Worm (Caenorhabditis elegans) whole organism, young adult: ENCODE results near the gene frpr-5.

Experiments
- D2030.7 ChIP-seq: fragments of 200-800 bp; sonication (Bioruptor generic); IDR thresholded peaks from 2 replicates; pipeline ENCODE4 v1.3.6; 2022; ENCODE audit warnings: missing genetic modification reagents, missing genetic modification characterization, missing compliant biosample characterization
- F33H1.4 ChIP-seq: fragments of 200-800 bp; sonication (Bioruptor generic); IDR thresholded peaks from 2 replicates; pipeline ENCODE4 v1.3.6; 2022; ENCODE audit warnings: missing genetic modification reagents, missing genetic modification characterization, missing compliant biosample characterization
- F37B4.10 ChIP-seq: fragments of 200-800 bp; sonication (Bioruptor generic); IDR thresholded peaks from 2 replicates; pipeline ENCODE4 v1.3.6; 2022; ENCODE audit warnings: missing genetic modification characterization, missing compliant biosample characterization
- F57C9.4 ChIP-seq: sonication (generic microtip); optimal IDR thresholded peaks from 2 replicates; lab custom pipeline; 2017; ENCODE audit warnings: mild to moderate bottlenecking, missing genetic modification characterization, missing compliant biosample characterization
- T26A5.8 ChIP-seq: sonication (generic microtip); optimal IDR thresholded peaks from 2 replicates; lab custom pipeline; 2016; ENCODE audit warnings: missing genetic modification characterization, missing compliant biosample characterization
- Y56A3A.18 ChIP-seq: fragments of 200-800 bp; sonication (Bioruptor generic); IDR thresholded peaks from 2 replicates; pipeline ENCODE4 v1.3.6; 2022; ENCODE audit warnings: missing genetic modification reagents, missing genetic modification characterization, missing compliant biosample characterization
- Y79H2A.3 ChIP-seq: fragments of 200-800 bp; sonication (Bioruptor generic); conservative IDR thresholded peaks from 2 replicates; pipeline ENCODE4 v1.3.6; 2022; ENCODE audit warnings: missing genetic modification reagents, missing genetic modification characterization, missing compliant biosample characterization
- athp-1 ChIP-seq: sonication (generic microtip); optimal IDR thresholded peaks from 2 replicates; lab custom pipeline; 2017; ENCODE audit warnings: mild to moderate bottlenecking, missing genetic modification characterization, missing compliant biosample characterization
- ceh-27 ChIP-seq: fragments of 200-800 bp; sonication (Bioruptor generic); optimal IDR thresholded peaks from 2 replicates; lab custom pipeline; 2018; ENCODE audit warnings: mild to moderate bottlenecking, missing genetic modification characterization, moderate library complexity, missing compliant biosample characterization
- ceh-40 ChIP-seq: fragments of 200-800 bp; sonication (Bioruptor generic); IDR thresholded peaks from 2 replicates; pipeline ENCODE4 v1.3.6; 2022; ENCODE audit warnings: missing genetic modification characterization, missing compliant biosample characterization
- dpl-1 ChIP-seq: fragments of 150-350 bp; optimal IDR thresholded peaks from 2 replicates; lab custom pipeline; 2014; ENCODE audit warnings: missing biosample characterization, missing genetic modification reagents, missing genetic modification characterization
- egrh-3 ChIP-seq: fragments of 200-800 bp; sonication (Bioruptor generic); IDR thresholded peaks from 2 replicates; pipeline ENCODE4 v1.3.6; 2022; ENCODE audit warnings: missing genetic modification reagents, missing genetic modification characterization, missing compliant biosample characterization
- hmg-1.2 ChIP-seq: fragments of 200-800 bp; sonication (Bioruptor generic); IDR thresholded peaks from 2 replicates; pipeline ENCODE4 v1.3.6; 2022; ENCODE audit warnings: missing genetic modification reagents, missing genetic modification characterization, missing compliant biosample characterization
- hsf-1 ChIP-seq: fragments of 200-800 bp; sonication (Bioruptor generic); IDR thresholded peaks from 2 replicates; pipeline ENCODE4 v1.3.6; 2022; ENCODE audit warnings: missing genetic modification reagents, missing genetic modification characterization, missing compliant biosample characterization
- let-526 ChIP-seq: fragments of 200-800 bp; sonication (Bioruptor generic); IDR thresholded peaks from 2 replicates; pipeline ENCODE4 v1.3.6; 2022; ENCODE audit warnings: missing genetic modification reagents, missing genetic modification characterization, missing compliant biosample characterization
- lin-35 ChIP-seq, 3 experiments: fragments of 150-350 bp in 2 of 3; sonication (generic microtip) in 1 of 3; optimal IDR thresholded peaks; 2 replicates each; lab custom pipeline; 2014 to 2018; ENCODE audit warnings: missing biosample characterization in 3 of 3, missing genetic modification characterization in 3 of 3, missing genetic modification reagents in 3 of 3
- lin-40 ChIP-seq: sonication (generic microtip); optimal IDR thresholded peaks from 2 replicates; lab custom pipeline; 2016; ENCODE audit warnings: missing genetic modification characterization, mild to moderate bottlenecking, missing compliant biosample characterization, missing genotype, missing genetic modification reagents
- lir-1 ChIP-seq: fragments of 200-800 bp; sonication (Bioruptor generic); conservative IDR thresholded peaks from 2 replicates; pipeline ENCODE4 v1.3.6; 2022; ENCODE audit warnings: missing genetic modification reagents, missing genetic modification characterization, missing compliant biosample characterization
- lsl-1 ChIP-seq: fragments of 200-800 bp; sonication (Bioruptor generic); optimal IDR thresholded peaks from 2 replicates; lab custom pipeline; 2018; ENCODE audit warnings: mild to moderate bottlenecking, missing genetic modification characterization, moderate library complexity, missing compliant biosample characterization
- madf-10 ChIP-seq: sonication (generic microtip); optimal IDR thresholded peaks from 2 replicates; lab custom pipeline; 2016; ENCODE audit warnings: mild to moderate bottlenecking, missing genetic modification characterization, missing compliant biosample characterization
- madf-6 ChIP-seq: fragments of 200-800 bp; sonication (Bioruptor generic); IDR thresholded peaks from 2 replicates; pipeline ENCODE4 v1.3.6; 2022; ENCODE audit warnings: missing genetic modification reagents, missing genetic modification characterization, missing compliant biosample characterization
- mcd-1 ChIP-seq: fragments of 200-800 bp; sonication (Bioruptor generic); IDR thresholded peaks from 2 replicates; pipeline ENCODE4 v1.3.6; 2022; ENCODE audit warnings: missing genetic modification reagents, missing genetic modification characterization, missing compliant biosample characterization
- nhr-179 ChIP-seq: sonication (generic microtip); optimal IDR thresholded peaks from 2 replicates; lab custom pipeline; 2016; ENCODE audit warnings: mild to moderate bottlenecking, missing genetic modification characterization, missing compliant biosample characterization
- nhr-90 ChIP-seq: sonication (generic microtip); optimal IDR thresholded peaks from 2 replicates; lab custom pipeline; 2016; ENCODE audit warnings: missing genotype, mild to moderate bottlenecking, missing genetic modification characterization, missing compliant biosample characterization
- pbrm-1 ChIP-seq: fragments of 200-800 bp; sonication (Bioruptor generic); IDR thresholded peaks from 2 replicates; pipeline ENCODE4 v1.3.6; 2022; ENCODE audit warnings: missing genetic modification reagents, missing genetic modification characterization, missing compliant biosample characterization
- pha-4 ChIP-seq: fragments of 150-350 bp; sonication (generic microtip); optimal IDR thresholded peaks from 2 replicates; lab custom pipeline; 2014; ENCODE audit warnings: missing biosample characterization, missing genetic modification reagents, missing genetic modification characterization
- rec-8 ChIP-seq, 2 experiments: sonication (generic microtip); optimal IDR thresholded peaks; 2 replicates each; lab custom pipeline; 2016; ENCODE audit warnings: mild to moderate bottlenecking in 2 of 2, missing genetic modification characterization in 2 of 2, missing genetic modification reagents in 2 of 2, missing genotype in 2 of 2, missing biosample characterization in 1 of 2, missing compliant biosample characterization in 1 of 2, moderate library complexity in 1 of 2
- sea-2 ChIP-seq: fragments of 200-800 bp; sonication (Bioruptor generic); IDR thresholded peaks from 2 replicates; pipeline ENCODE4 v1.3.6; 2022; ENCODE audit warnings: missing genetic modification characterization, missing compliant biosample characterization
- unc-130 ChIP-seq: sonication (generic microtip); optimal IDR thresholded peaks from 2 replicates; lab custom pipeline; 2016; ENCODE audit warnings: missing genetic modification reagents, missing genetic modification characterization, missing compliant biosample characterization
- zfh-2 ChIP-seq: fragments of 200-800 bp; sonication (Bioruptor generic); conservative IDR thresholded peaks from 2 replicates; pipeline ENCODE4 v1.3.6; 2022; ENCODE audit warnings: missing genetic modification reagents, missing genetic modification characterization, missing compliant biosample characterization
- ztf-18 ChIP-seq: sonication (generic microtip); optimal IDR thresholded peaks from 2 replicates; lab custom pipeline; 2016; ENCODE audit warnings: missing genotype, mild to moderate bottlenecking, missing genetic modification characterization, missing compliant biosample characterization
- ztf-22 ChIP-seq: fragments of 200-800 bp; sonication (Bioruptor generic); optimal IDR thresholded peaks from 2 replicates; lab custom pipeline; 2018; ENCODE audit warnings: mild to moderate bottlenecking, missing genetic modification characterization, moderate library complexity, missing compliant biosample characterization
- ztf-3 ChIP-seq: fragments of 200-800 bp; sonication (Bioruptor generic); optimal IDR thresholded peaks from 2 replicates; lab custom pipeline; 2018; ENCODE audit warnings: mild to moderate bottlenecking, missing genetic modification characterization, missing compliant biosample characterization

The frpr-5 gene

DNA sequence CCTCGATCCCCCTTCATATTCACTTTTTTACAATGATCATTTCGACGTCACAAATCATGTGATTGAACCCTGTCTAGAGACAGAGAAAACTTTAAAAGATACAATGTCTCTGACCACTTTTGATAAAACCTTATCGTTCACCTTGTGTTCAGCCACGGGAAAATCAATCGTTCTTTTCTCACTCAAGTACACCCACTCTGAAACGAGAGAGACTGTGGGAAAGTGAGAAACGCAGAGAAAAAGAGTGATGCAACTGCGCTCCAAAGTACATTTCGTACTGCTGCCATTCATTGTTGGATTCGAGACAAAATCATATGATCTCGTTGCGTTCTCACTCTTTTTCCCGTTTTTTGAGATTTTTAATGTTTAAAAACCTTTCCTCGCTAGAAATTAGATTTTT lies 29.3 kb upstream of the frpr-5 start (continued):
- TF ChIP-seq F57C9.4 (no peak), madf-10 (tag; lab: Kevin White, UChicago) (peak; percentile 74), lin-35 (GFP tag; optimal IDR thresholded peaks at IDR 0.05; lab: Kevin White, UChicago) (peak in 1 of 3 experiments; percentile 35), F33H1.4 (GFP tag; lab: Robert Waterston, UW) (peak; percentile 22; the same call in 1 of the 2 replicates), let-526 (GFP tag; lab: Robert Waterston, UW) (peak; percentile 71), Y56A3A.18 (GFP tag; lab: Robert Waterston, UW) (0 out of 2 replicates have a peak, but pooled peaks have one; percentile 67), mcd-1 (GFP tag; lab: Robert Waterston, UW) (peak; percentile 96), ceh-27 (GFP tag; lab: Kevin White, UChicago) (peak; percentile 88), pbrm-1 (peak; percentile 75), lin-40 (tag; lab: Kevin White, UChicago) (peak; percentile 91), ztf-3 (GFP tag; lab: Kevin White, UChicago) (no peak), dpl-1 (GFP tag; lab: Kevin White, UChicago) (peak; percentile 0), unc-130 (GFP tag; lab: Kevin White, UChicago) (no peak), hmg-1.2 (GFP tag; lab: Robert Waterston, UW) (peak; percentile 99), ztf-18 (tag; lab: Kevin White, UChicago) (peak; percentile 56), hsf-1 (peak; percentile 9; the same call in 1 of the 2 replicates), lsl-1 (GFP tag; lab: Kevin White, UChicago) (peak; percentile 29), madf-6 (GFP tag; lab: Robert Waterston, UW) (peak; percentile 42; the same call in 1 of the 2 replicates), lir-1 (GFP tag; lab: Robert Waterston, UW) (peak; percentile 57; the same call in 1 of the 2 replicates), pha-4 (tag; lab: Kevin White, UChicago) (peak; percentile 18), sea-2 (GFP tag; lab: Robert Waterston, UW) (no peak), ceh-40 (no peak), ztf-22 (peak; percentile 5), T26A5.8 (tag; lab: Kevin White, UChicago) (no peak)

DNA sequence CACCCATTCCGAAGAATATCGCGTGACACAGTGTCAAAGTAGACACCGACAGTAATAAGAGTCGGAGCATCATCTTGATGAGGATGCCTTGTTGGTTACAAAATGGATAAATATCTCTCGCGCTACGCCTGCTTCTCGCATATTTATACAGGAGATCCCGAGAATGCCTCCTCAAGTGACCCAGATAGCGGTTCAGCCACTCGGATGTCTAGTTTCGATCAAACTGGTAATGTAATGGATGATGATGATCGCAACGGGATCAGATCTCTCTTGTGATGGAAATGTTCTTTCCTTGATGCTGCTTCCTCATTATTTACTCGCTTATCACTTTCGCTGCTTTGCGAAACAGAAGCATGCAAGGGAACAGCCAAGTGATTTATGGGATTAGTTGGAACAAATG lies 27.9 kb upstream of the frpr-5 start, which contains the start of gene grl-17:
grl-17 (minus strand) TSS at position 101 of the 400 bp plus-strand sequence.
- TF ChIP-seq athp-1, result no peak

- TF ChIP-seq nhr-90 (tag; lab: Kevin White, UChicago), result no peak
- TF ChIP-seq zfh-2 (GFP tag; lab: Robert Waterston, UW), result peak; percentile 82
- peak; percentile 66 for TF ChIP-seq egrh-3 (GFP tag; lab: Robert Waterston, UW)
Measured at ce11 chrV:13562748-13563147, 26.8 kb upstream of the frpr-5 start.

- TF ChIP-seq nhr-179 (tag; lab: Kevin White, UChicago) (no peak), lsl-1 (GFP tag; lab: Kevin White, UChicago) (peak; percentile 84), Y79H2A.3 (GFP tag; lab: Robert Waterston, UW) (no peak), rec-8 (tag; optimal IDR thresholded peaks at IDR 0.05; lab: Kevin White, UChicago) (no peak), D2030.7 (GFP tag; lab: Robert Waterston, UW) (peak; percentile 38; the same call in 1 of the 2 replicates), F37B4.10 (GFP tag; lab: Robert Waterston, UW) (no peak)
Measured at ce11 chrV:13559978-13560377, 24.1 kb upstream of the frpr-5 start, which contains the start of gene C56A3.8. TSS of gene C56A3.8 (plus strand) at chrV:13560278.
